Fruit fly (Drosophila melanogaster) whole organism, embryonic: ENCODE results near the gene Agpat4.

Source experiments
- NfI ChIP-seq: fragments of 200-800 bp; sonication (Bioruptor generic); optimal IDR thresholded peaks from 3 replicates; lab custom pipeline; 2018; ENCODE audit warnings: missing biosample characterization, mild to moderate bottlenecking, missing genetic modification characterization, moderate library complexity
- cas ChIP-seq: fragments of 200-800 bp; sonication (Bioruptor generic); IDR thresholded peaks from 2 replicates; pipeline ENCODE4 v1.3.6; 2022; ENCODE audit warnings: missing biosample characterization, missing genetic modification characterization
- croc ChIP-seq: fragments of 200-800 bp; sonication (Bioruptor generic); conservative IDR thresholded peaks from 3 replicates; pipeline ENCODE4 v1.3.6; 2022; ENCODE audit warnings: missing biosample characterization, missing genetic modification characterization
- h ChIP-seq: fragments of >200 bp; optimal IDR thresholded peaks from 2 replicates; lab custom pipeline; 2017
- tgo ChIP-seq: fragments of 200-800 bp; sonication (Bioruptor generic); IDR thresholded peaks from 3 replicates; pipeline ENCODE4 v1.3.6; 2022; ENCODE audit warnings: missing biosample characterization, missing genetic modification characterization

dm6 chr3L:16359219-16359748, 22.1 kb downstream of the Agpat4 start, which contains the start of gene ringer:
- TF ChIP-seq cas (no peak), NfI (no peak), tgo (GFP tag; lab: Robert Waterston, UW) (no peak), croc (GFP tag; lab: Robert Waterston, UW) (no peak), h (lab: Kevin White, UChicago) (no peak)
